Worm (Caenorhabditis elegans): Measurements from ENCODE around the gene R07B7.2.

The R07B7.2 gene

ce11 chrV:12038317-12038716, 21.2 kb downstream of the R07B7.2 start:
- TF ChIP-seq pha-4 (tag; optimal IDR thresholded peaks at IDR 0.05) = no peak
- TF ChIP-seq ets-4 (GFP tag; optimal IDR thresholded peaks at IDR 0.05) = no peak
- no peak for TF ChIP-seq ztf-6 (GFP tag; IDR thresholded peaks at IDR 0.05)
- no peak for TF ChIP-seq unc-62 (GFP tag; optimal IDR thresholded peaks at IDR 0.05)
- no peak for TF ChIP-seq K11D2.4 (GFP tag; IDR thresholded peaks at IDR 0.05)

DNA sequence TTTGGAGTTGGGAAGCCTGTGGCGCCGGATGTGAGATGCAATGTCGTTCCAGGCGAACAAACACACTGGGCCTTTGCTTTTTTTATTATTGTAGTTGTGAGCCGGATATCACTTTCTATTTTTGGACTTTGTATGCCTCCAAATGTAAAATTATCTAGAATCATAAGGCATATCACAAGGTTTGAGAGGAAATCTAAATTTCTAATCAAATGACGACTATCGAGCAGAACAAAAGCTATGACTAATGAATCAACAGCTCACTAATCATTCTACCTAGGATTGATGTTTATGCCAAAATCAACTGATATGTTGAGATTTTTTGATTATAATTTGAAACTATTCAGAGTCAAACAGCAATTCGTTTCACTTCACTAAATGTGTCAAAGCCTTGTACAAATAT, 21.7 kb downstream of the R07B7.2 start:
- TF ChIP-seq cebp-2 (GFP tag; IDR thresholded peaks at IDR 0.05) (no peak), aptf-2 (GFP tag; conservative IDR thresholded peaks at IDR 0.05) (no peak), aptf-3 (GFP tag; IDR thresholded peaks at IDR 0.05) (no peak), ztf-6 (GFP tag; IDR thresholded peaks at IDR 0.05) (no peak), F39B2.1 (GFP tag; IDR thresholded peaks at IDR 0.05) (no peak), sptf-2 (GFP tag; optimal IDR thresholded peaks at IDR 0.05) (no peak), B0261.1 (tag; optimal IDR thresholded peaks at IDR 0.05) (no peak), madf-10 (tag; optimal IDR thresholded peaks at IDR 0.05) (no peak), nhr-90 (tag; optimal IDR thresholded peaks at IDR 0.05) (no peak), attf-3 (GFP tag; conservative IDR thresholded peaks at IDR 0.05) (no peak), Y67H2A.10 (GFP tag; conservative IDR thresholded peaks at IDR 0.05) (no peak), F37B4.10 (GFP tag; IDR thresholded peaks at IDR 0.05) (no peak), F49E8.2 (tag; optimal IDR thresholded peaks at IDR 0.05; ENCODE audit: insufficient read depth) (no peak), tbx-9 (tag; optimal IDR thresholded peaks at IDR 0.05; ENCODE audit: borderline replicate concordance) (no peak), T26A5.8 (tag; optimal IDR thresholded peaks at IDR 0.05) (no peak)

DNA sequence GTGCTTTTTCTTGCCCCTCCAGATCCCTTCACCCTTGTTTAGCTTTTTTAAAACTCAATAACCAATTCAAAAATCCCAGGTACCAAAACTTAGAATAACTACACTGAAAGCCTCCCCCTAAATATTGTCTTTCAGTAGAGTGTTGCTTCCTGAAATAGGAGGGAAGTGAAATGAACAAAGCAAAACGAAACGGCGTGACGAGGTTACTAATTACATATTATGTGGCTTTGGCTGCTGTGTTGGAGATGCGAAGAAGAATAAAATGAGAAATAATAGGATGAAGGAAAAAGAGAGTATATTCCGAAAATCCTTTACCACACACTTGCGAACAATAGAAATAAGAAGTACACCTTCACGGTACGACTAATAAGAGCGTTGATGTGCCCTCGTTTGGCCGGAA, 23.4 kb downstream of the R07B7.2 start:
- TF ChIP-seq mel-28 (tag; optimal IDR thresholded peaks at IDR 0.05; ENCODE audit: borderline replicate concordance) = no peak
- peak; percentile 44; the same call in 1 of the 2 replicates for TF ChIP-seq madf-3 (GFP tag; IDR thresholded peaks at IDR 0.05)
- no peak for TF ChIP-seq F33H1.4 (GFP tag; IDR thresholded peaks at IDR 0.05)

ce11 chrV:12033841-12034240, 25.7 kb downstream of the R07B7.2 start:
- no peak for TF ChIP-seq F57C9.4 (tag; optimal IDR thresholded peaks at IDR 0.05)
- TF ChIP-seq ZK185.1 (tag; optimal IDR thresholded peaks at IDR 0.05; ENCODE audit: poor library complexity, severe bottlenecking) = no peak
- no peak for TF ChIP-seq rpc-1 (optimal IDR thresholded peaks at IDR 0.05)
- no peak for TF ChIP-seq rpc-1 (tag; optimal IDR thresholded peaks at IDR 0.05)
- TF ChIP-seq F52B5.7 (tag; optimal IDR thresholded peaks at IDR 0.05) = no peak
- TF ChIP-seq sptf-2 (GFP tag; optimal IDR thresholded peaks at IDR 0.05) = no peak
- TF ChIP-seq nhr-80 (tag; optimal IDR thresholded peaks at IDR 0.05) = no peak
- no peak for TF ChIP-seq B0336.3 (GFP tag; IDR thresholded peaks at IDR 0.05)
- no peak for TF ChIP-seq F57A8.1 (GFP tag; optimal IDR thresholded peaks at IDR 0.05)
- TF ChIP-seq snpc-3.4 (tag; optimal IDR thresholded peaks at IDR 0.05) = no peak
- TF ChIP-seq D2030.7 (GFP tag; IDR thresholded peaks at IDR 0.05) = no peak
- no peak for TF ChIP-seq let-526 (GFP tag; IDR thresholded peaks at IDR 0.05)
- no peak for TF ChIP-seq Y53G8AR.9 (GFP tag; conservative IDR thresholded peaks at IDR 0.05)
- TF ChIP-seq K12H6.12 (tag; optimal IDR thresholded peaks at IDR 0.05) = no peak
- TF ChIP-seq ceh-79 (tag; optimal IDR thresholded peaks at IDR 0.05) = no peak
- TF ChIP-seq B0261.1 (tag; optimal IDR thresholded peaks at IDR 0.05) = no peak
- TF ChIP-seq B0035.1 (tag; optimal IDR thresholded peaks at IDR 0.05) = no peak
- no peak for TF ChIP-seq atf-7 (tag; optimal IDR thresholded peaks at IDR 0.05)
- TF ChIP-seq madf-6 (GFP tag; IDR thresholded peaks at IDR 0.05) = no peak
- no peak for TF ChIP-seq hsf-1 (GFP tag; IDR thresholded peaks at IDR 0.05)
- TF ChIP-seq efl-1 (GFP tag; optimal IDR thresholded peaks at IDR 0.05) = no peak
